Worm (Caenorhabditis elegans): ENCODE results near the gene hmgs-1.
A peak's percentile ranks its signal among the peaks of the same experiment; 100 is the strongest.

The hmgs-1 gene

ce11 chrV:5653990-5654499 is 30.3 kb downstream of the hmgs-1 start, which contains the start of gene hex-2:
Gene hex-2 (plus strand): TSS chrV:5654449.
- no peak for TF ChIP-seq let-526 (GFP tag; IDR thresholded peaks at IDR 0.05)
- TF ChIP-seq nhr-80 (tag; optimal IDR thresholded peaks at IDR 0.05) = peak; percentile 29

ce11 chrV:5651905-5652304 is 32.5 kb downstream of the hmgs-1 start:
- TF ChIP-seq K11D2.4 (GFP tag; IDR thresholded peaks at IDR 0.05) (no peak), lin-54 (GFP tag; optimal IDR thresholded peaks at IDR 0.05) (no peak), F55B11.4 (tag; optimal IDR thresholded peaks at IDR 0.05; ENCODE audit: borderline replicate concordance, insufficient read depth) (no peak), B0019.2 (GFP tag; conservative IDR thresholded peaks at IDR 0.05) (no peak), sea-2 (GFP tag; IDR thresholded peaks at IDR 0.05) (no peak), B0035.1 (tag; optimal IDR thresholded peaks at IDR 0.05) (no peak), tbx-9 (tag; optimal IDR thresholded peaks at IDR 0.05; ENCODE audit: borderline replicate concordance) (no peak)

ce11 chrV:5647359-5647758 is 37.0 kb downstream of the hmgs-1 start, which contains the start of gene C14C11.4:
Gene C14C11.4 (plus strand): TSS chrV:5647610.
- TF ChIP-seq ets-4 (GFP tag; optimal IDR thresholded peaks at IDR 0.05) (peak; percentile 39), pbrm-1 (GFP tag; IDR thresholded peaks at IDR 0.05) (no peak), B0261.1 (tag; optimal IDR thresholded peaks at IDR 0.05) (no peak), nhr-80 (tag; optimal IDR thresholded peaks at IDR 0.05) (peak; percentile 86), akir-1 (GFP tag; optimal IDR thresholded peaks at IDR 0.05) (no peak)

- no peak for TF ChIP-seq dox-1 (GFP tag; IDR thresholded peaks at IDR 0.05)
- no peak for TF ChIP-seq ceh-58 (GFP tag; IDR thresholded peaks at IDR 0.05)
- TF ChIP-seq F22D6.2 (tag; optimal IDR thresholded peaks at IDR 0.05) = no peak
- TF ChIP-seq snpc-1.3 (tag; optimal IDR thresholded peaks at IDR 0.05; ENCODE audit: insufficient read depth) = no peak
- no peak for TF ChIP-seq rpc-1 (optimal IDR thresholded peaks at IDR 0.05)
- TF ChIP-seq rpc-1 (tag; optimal IDR thresholded peaks at IDR 0.05) = no peak
- no peak for TF ChIP-seq C06A6.2 (GFP tag; conservative IDR thresholded peaks at IDR 0.05)
- no peak for TF ChIP-seq F49E8.2 (tag; optimal IDR thresholded peaks at IDR 0.05; ENCODE audit: insufficient read depth)
- TF ChIP-seq lin-54 (GFP tag; optimal IDR thresholded peaks at IDR 0.05) = no peak
- no peak for TF ChIP-seq K12H6.12 (tag; optimal IDR thresholded peaks at IDR 0.05)
- no peak for TF ChIP-seq hsf-1 (GFP tag; IDR thresholded peaks at IDR 0.05)
- TF ChIP-seq egl-18 (GFP tag; IDR thresholded peaks at IDR 0.05) = no peak
- TF ChIP-seq ceh-79 (tag; optimal IDR thresholded peaks at IDR 0.05) = no peak
- TF ChIP-seq let-526 (GFP tag; IDR thresholded peaks at IDR 0.05) = no peak
- no peak for TF ChIP-seq C17E4.6 (GFP tag; IDR thresholded peaks at IDR 0.05)
- TF ChIP-seq hmg-20 (GFP tag; IDR thresholded peaks at IDR 0.05) = no peak
- no peak for TF ChIP-seq Y56A3A.18 (GFP tag; IDR thresholded peaks at IDR 0.05)
- TF ChIP-seq fkh-3 (tag; optimal IDR thresholded peaks at IDR 0.05) = no peak
- no peak for TF ChIP-seq F57A8.1 (GFP tag; optimal IDR thresholded peaks at IDR 0.05)
- TF ChIP-seq Y67H2A.10 (GFP tag; conservative IDR thresholded peaks at IDR 0.05) = no peak
Measured at ce11 chrV:5644171-5644570, 40.2 kb downstream of the hmgs-1 start, which contains the start of gene srx-117. Gene srx-117 (plus strand): TSS chrV:5644471.

- TF ChIP-seq madf-8 (GFP tag; conservative IDR thresholded peaks at IDR 0.05) = 0 out of 2 replicates have a peak, but pooled peaks have one; percentile 29
- TF ChIP-seq ceh-91 (GFP tag; IDR thresholded peaks at IDR 0.05) = peak; percentile 39; the same call in 1 of the 2 replicates
- TF ChIP-seq F33H1.4 (GFP tag; IDR thresholded peaks at IDR 0.05) = peak; percentile 66
Measured at ce11 chrV:5640072-5640471, 44.3 kb downstream of the hmgs-1 start.

Data from whole organism, young adult.